Worm (Caenorhabditis elegans): Measurements from ENCODE around the gene F59A7.12.

- TF ChIP-seq madf-9 (GFP tag; conservative IDR thresholded peaks at IDR 0.05): no peak
- TF ChIP-seq unc-39 (tag; optimal IDR thresholded peaks at IDR 0.05): no peak
- TF ChIP-seq jun-1 (tag; optimal IDR thresholded peaks at IDR 0.05): no peak
- TF ChIP-seq unc-130 (GFP tag; optimal IDR thresholded peaks at IDR 0.05): no peak
- TF ChIP-seq hmg-1.1 (GFP tag; IDR thresholded peaks at IDR 0.05): no peak
- TF ChIP-seq lin-39 (tag; optimal IDR thresholded peaks at IDR 0.05): no peak
- TF ChIP-seq T20F7.1 (GFP tag; optimal IDR thresholded peaks at IDR 0.05): no peak
- no peak for TF ChIP-seq skn-1 (tag; optimal IDR thresholded peaks at IDR 0.05)
- TF ChIP-seq lin-13 (GFP tag; optimal IDR thresholded peaks at IDR 0.05): no peak
- no peak for TF ChIP-seq nhr-76 (tag; optimal IDR thresholded peaks at IDR 0.05)
- TF ChIP-seq fos-1 (tag; optimal IDR thresholded peaks at IDR 0.05): no peak
- no peak for TF ChIP-seq hif-1 (tag; optimal IDR thresholded peaks at IDR 0.05)
- TF ChIP-seq mxl-3 (GFP tag; optimal IDR thresholded peaks at IDR 0.05): no peak
- no peak for TF ChIP-seq tag-97 (GFP tag; IDR thresholded peaks at IDR 0.05)
Observed at ce11 chrV:1998358-1998757, 31.6 kb upstream of the F59A7.12 start.

Data from whole organism, L4 larva.